Fruit fly (Drosophila melanogaster): ENCODE results near the gene CG10616.

The CG10616 gene

dm6 chr3L:12490418-12491035 is 19.0 kb downstream of the CG10616 start, which contains the start of gene CG10660 (continued):
- TF ChIP-seq spab (GFP tag; optimal IDR thresholded peaks at IDR 0.05) = peak; percentile 78
- TF ChIP-seq dsx (GFP tag; optimal IDR thresholded peaks at IDR 0.05; ENCODE audit: poor library complexity, severe bottlenecking) = peak; percentile 78
- TF ChIP-seq Ets21C (GFP tag; optimal IDR thresholded peaks at IDR 0.05) = peak; percentile 77
- peak; percentile 95 for TF ChIP-seq esn (GFP tag; optimal IDR thresholded peaks at IDR 0.05)
- peak; percentile 90 for TF ChIP-seq CG8632 (GFP tag; optimal IDR thresholded peaks at IDR 0.05)
- peak; percentile 93 for TF ChIP-seq Gug (GFP tag; IDR thresholded peaks at IDR 0.05)
- peak; percentile 94 for TF ChIP-seq CG34406 (GFP tag; optimal IDR thresholded peaks at IDR 0.05)
- peak; percentile 92 for TF ChIP-seq Eip75B (GFP tag; optimal IDR thresholded peaks at IDR 0.05)
- TF ChIP-seq fd59A (GFP tag; optimal IDR thresholded peaks at IDR 0.05) = peak; percentile 80

dm6 chr3L:12494273-12494672 is 22.7 kb downstream of the CG10616 start:
- TF ChIP-seq CG6163 (GFP tag; IDR thresholded peaks at IDR 0.05) = 0 out of 3 replicates have a peak, but pooled peaks have one; percentile 18
- no peak for TF ChIP-seq eg (GFP tag; IDR thresholded peaks at IDR 0.05)

DNA sequence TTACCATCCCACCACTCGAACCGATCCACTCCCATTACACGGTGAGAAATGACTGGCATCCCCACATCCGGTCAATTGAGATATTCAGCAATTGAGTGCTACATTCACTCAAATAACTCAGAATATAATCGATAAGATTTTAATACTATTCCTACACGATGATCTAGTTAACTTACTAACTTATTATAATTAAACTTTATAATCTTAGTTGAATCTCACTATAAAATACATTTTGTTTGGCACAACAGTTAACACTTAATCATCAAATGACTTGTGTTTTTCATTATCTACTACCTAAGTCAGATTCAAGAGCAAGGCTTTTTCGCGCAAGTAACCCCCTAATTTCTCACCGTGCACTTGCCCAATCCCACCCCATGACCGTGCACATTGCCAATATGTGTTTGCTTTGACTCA is 23.8 kb downstream of the CG10616 start:
- TF ChIP-seq CG9139 (GFP tag; optimal IDR thresholded peaks at IDR 0.05) = peak; percentile 78
- TF ChIP-seq pdm3 (GFP tag; optimal IDR thresholded peaks at IDR 0.05) = peak; percentile 83
- TF ChIP-seq svp (GFP tag) = peak; percentile 97
- peak; percentile 80 for TF ChIP-seq Ets96B (tag; optimal IDR thresholded peaks at IDR 0.05)
- TF ChIP-seq fd59A (GFP tag; optimal IDR thresholded peaks at IDR 0.05) = peak; percentile 87
- TF ChIP-seq Eip93F (GFP tag; optimal IDR thresholded peaks at IDR 0.05) = peak; percentile 74
- peak; percentile 68 for TF ChIP-seq CG8319 (GFP tag; optimal IDR thresholded peaks at IDR 0.05)
- TF ChIP-seq CG3032 (tag; optimal IDR thresholded peaks at IDR 0.05) = peak; percentile 86
- TF ChIP-seq Met (GFP tag; optimal IDR thresholded peaks at IDR 0.05) = peak; percentile 93
- peak; percentile 91 for TF ChIP-seq topi (GFP tag; optimal IDR thresholded peaks at IDR 0.05)
- TF ChIP-seq CG3919 (GFP tag; optimal IDR thresholded peaks at IDR 0.05) = peak; percentile 89
- peak; percentile 80 for TF ChIP-seq dsx (GFP tag; optimal IDR thresholded peaks at IDR 0.05; ENCODE audit: poor library complexity, severe bottlenecking)
- TF ChIP-seq salr (GFP tag; optimal IDR thresholded peaks at IDR 0.05) = peak; percentile 20 to 90
- peak; percentile 87 for TF ChIP-seq Blimp-1 (GFP tag; optimal IDR thresholded peaks at IDR 0.05)
- peak; percentile 91 for TF ChIP-seq Sox102F (GFP tag; optimal IDR thresholded peaks at IDR 0.05)
- TF ChIP-seq CG6163 (GFP tag; IDR thresholded peaks at IDR 0.05) = peak; percentile 56; the same call in 1 of the 3 replicates
- TF ChIP-seq CG6854 (GFP tag; optimal IDR thresholded peaks at IDR 0.05) = peak; percentile 81
- TF ChIP-seq CG34406 (GFP tag; optimal IDR thresholded peaks at IDR 0.05) = peak; percentile 84
- TF ChIP-seq Lpt (GFP tag; optimal IDR thresholded peaks at IDR 0.05) = peak; percentile 86
- no peak for TF ChIP-seq Hr38 (GFP tag; optimal IDR thresholded peaks at IDR 0.05)
- TF ChIP-seq CG32006 (GFP tag; optimal IDR thresholded peaks at IDR 0.05) = peak; percentile 95
- TF ChIP-seq Eip78C (GFP tag) = peak; percentile 98
- TF ChIP-seq CG4318 (GFP tag; optimal IDR thresholded peaks at IDR 0.05) = peak; percentile 87
- peak; percentile 84 for TF ChIP-seq dac (GFP tag; optimal IDR thresholded peaks at IDR 0.05)
- TF ChIP-seq esn (GFP tag; optimal IDR thresholded peaks at IDR 0.05) = peak; percentile 95
- TF ChIP-seq CG16779 (tag; optimal IDR thresholded peaks at IDR 0.05) = peak; percentile 72
- peak; percentile 81 for TF ChIP-seq CG10669 (GFP tag; optimal IDR thresholded peaks at IDR 0.05)
- peak; percentile 84 for TF ChIP-seq vri (GFP tag; optimal IDR thresholded peaks at IDR 0.05)
- TF ChIP-seq spab (GFP tag; optimal IDR thresholded peaks at IDR 0.05) = peak; percentile 83
- peak; percentile 83 for TF ChIP-seq CG11762 (GFP tag; optimal IDR thresholded peaks at IDR 0.05; ENCODE audit: insufficient read depth)
- peak; percentile 74 for TF ChIP-seq eg (GFP tag; IDR thresholded peaks at IDR 0.05)
- TF ChIP-seq net (GFP tag; optimal IDR thresholded peaks at IDR 0.05) = peak; percentile 89
- peak; percentile 91 for TF ChIP-seq Sox14 (GFP tag; optimal IDR thresholded peaks at IDR 0.05)
- TF ChIP-seq CG1621 (tag; optimal IDR thresholded peaks at IDR 0.05) = peak; percentile 60
- peak; percentile 91 for TF ChIP-seq lz (GFP tag; optimal IDR thresholded peaks at IDR 0.05)
- TF ChIP-seq CG11902 (GFP tag; optimal IDR thresholded peaks at IDR 0.05) = peak; percentile 78
- TF ChIP-seq CG8632 (GFP tag; optimal IDR thresholded peaks at IDR 0.05) = peak; percentile 81
- TF ChIP-seq CG31627 (GFP tag; optimal IDR thresholded peaks at IDR 0.05) = peak; percentile 90
- peak; percentile 84 for TF ChIP-seq Hr39 (GFP tag; optimal IDR thresholded peaks at IDR 0.05)
- TF ChIP-seq CG11294 (GFP tag; IDR thresholded peaks at IDR 0.05) = peak; percentile 59
- TF ChIP-seq CG8119 (GFP tag; IDR thresholded peaks at IDR 0.05) = peak; percentile 90
- peak; percentile 83 for TF ChIP-seq Ets21C (GFP tag; optimal IDR thresholded peaks at IDR 0.05)
- TF ChIP-seq fkh (GFP tag; optimal IDR thresholded peaks at IDR 0.05) = no peak

Measured in whole organism, prepupa.